Worm (Caenorhabditis elegans) whole organism, L1 larva: ENCODE measurements around the gene pmk-1.

Experiments
- C34B4.2 ChIP-seq: sonication (generic microtip); optimal IDR thresholded peaks from 2 replicates; lab custom pipeline; 2017; ENCODE audit warnings: mild to moderate bottlenecking, missing genetic modification characterization, missing compliant biosample characterization
- F16B12.6 ChIP-seq: fragments of 150-350 bp; optimal IDR thresholded peaks from 2 replicates; lab custom pipeline; 2014; ENCODE audit warnings: missing biosample characterization, missing genetic modification characterization
- alr-1 ChIP-seq: fragments of 200-800 bp; sonication (Bioruptor generic); optimal IDR thresholded peaks from 2 replicates; lab custom pipeline; 2018; ENCODE audit warnings: borderline replicate concordance, mild to moderate bottlenecking, missing genetic modification characterization, missing compliant biosample characterization
- aly-2 ChIP-seq: fragments of 150-350 bp; optimal IDR thresholded peaks from 2 replicates; lab custom pipeline; 2014; ENCODE audit warnings: missing biosample characterization, missing genetic modification characterization
- blmp-1 ChIP-seq: fragments of 150-350 bp; optimal IDR thresholded peaks from 2 replicates; lab custom pipeline; 2014; ENCODE audit warnings: missing biosample characterization, missing genetic modification characterization
- ceh-8 ChIP-seq: fragments of 200-800 bp; sonication (Bioruptor generic); optimal IDR thresholded peaks from 2 replicates; lab custom pipeline; 2018; ENCODE audit warnings: mild to moderate bottlenecking, missing genetic modification characterization, moderate library complexity, missing compliant biosample characterization
- ceh-82 ChIP-seq, 3 experiments: fragments of 150-350 bp in 1 of 3; sonication (generic microtip) in 2 of 3; optimal IDR thresholded peaks; 2 replicates each; lab custom pipeline; 2014 to 2017; ENCODE audit warnings: missing biosample characterization in 3 of 3, missing genetic modification characterization in 3 of 3
- ceh-88 ChIP-seq: fragments of 200-800 bp; sonication (Bioruptor generic); IDR thresholded peaks from 2 replicates; pipeline ENCODE4 v1.3.6; 2022; ENCODE audit warnings: missing genetic modification characterization, missing compliant biosample characterization
- ceh-90 ChIP-seq: sonication (generic microtip); optimal IDR thresholded peaks from 2 replicates; lab custom pipeline; 2016; ENCODE audit warnings: missing genetic modification characterization, missing compliant biosample characterization
- ces-1 ChIP-seq: fragments of 150-350 bp; optimal IDR thresholded peaks from 2 replicates; lab custom pipeline; 2014; ENCODE audit warnings: missing biosample characterization, missing genetic modification reagents, missing genetic modification characterization
- dsc-1 ChIP-seq: sonication (generic microtip); optimal IDR thresholded peaks from 2 replicates; lab custom pipeline; 2016; ENCODE audit warnings: mild to moderate bottlenecking, missing genetic modification characterization, missing compliant biosample characterization
- efl-1 ChIP-seq, 4 experiments: fragments of 150-350 bp; optimal IDR thresholded peaks in 3 of 4; peaks in 1 of 4; 1 replicate in 1 of 4; 2 replicates in 3 of 4; lab custom pipeline; 2014; ENCODE audit warnings: missing biosample characterization in 2 of 4, missing genetic modification characterization in 2 of 4, missing genetic modification reagents in 2 of 4
- egl-13 ChIP-seq: sonication (generic microtip); optimal IDR thresholded peaks from 2 replicates; lab custom pipeline; 2016; ENCODE audit warnings: missing genotype, missing genetic modification reagents, missing genetic modification characterization, missing compliant biosample characterization
- fkh-4 ChIP-seq: sonication (generic microtip); optimal IDR thresholded peaks from 2 replicates; lab custom pipeline; 2016; ENCODE audit warnings: missing compliant biosample characterization, missing genetic modification characterization, borderline replicate concordance
- fkh-8 ChIP-seq: sonication (generic microtip); optimal IDR thresholded peaks from 2 replicates; lab custom pipeline; 2016; ENCODE audit warnings: mild to moderate bottlenecking, missing genetic modification characterization, missing compliant biosample characterization
- fos-1 ChIP-seq: fragments of 150-350 bp; optimal IDR thresholded peaks from 2 replicates; lab custom pipeline; 2014; ENCODE audit warnings: missing biosample characterization, missing genetic modification characterization
- grh-1 ChIP-seq: fragments of 200-800 bp; sonication (Bioruptor generic); IDR thresholded peaks from 2 replicates; pipeline ENCODE4 v1.3.6; 2022; ENCODE audit warnings: missing genetic modification reagents, missing genetic modification characterization, missing compliant biosample characterization
- hlh-4 ChIP-seq: sonication (generic microtip); optimal IDR thresholded peaks from 2 replicates; lab custom pipeline; 2016; ENCODE audit warnings: mild to moderate bottlenecking, missing genetic modification characterization, missing compliant biosample characterization
- lin-14 ChIP-seq: fragments of 200-800 bp; sonication (Bioruptor generic); optimal IDR thresholded peaks from 2 replicates; lab custom pipeline; 2018; ENCODE audit warnings: mild to moderate bottlenecking, missing genetic modification characterization, moderate library complexity, missing compliant biosample characterization
- lin-15B ChIP-seq: fragments of 150-350 bp; sonication (generic microtip); optimal IDR thresholded peaks from 3 replicates; lab custom pipeline; 2014; ENCODE audit warnings: missing biosample characterization, missing genetic modification characterization
- lin-39 ChIP-seq: fragments of 150-350 bp; optimal IDR thresholded peaks from 2 replicates; lab custom pipeline; 2014; ENCODE audit warnings: missing biosample characterization, missing genetic modification reagents, missing genetic modification characterization
- lsy-2 ChIP-seq, 2 experiments: fragments of 150-350 bp; optimal IDR thresholded peaks; 2 replicates each; lab custom pipeline; 2014; ENCODE audit warnings: missing biosample characterization in 2 of 2, missing genetic modification characterization in 2 of 2
- mdl-1 ChIP-seq, 2 experiments: fragments of 150-350 bp; optimal IDR thresholded peaks; 2 replicates each; lab custom pipeline; 2014 to 2017; ENCODE audit warnings: missing biosample characterization in 2 of 2, missing genetic modification characterization in 2 of 2, inconsistent platforms in 1 of 2
- nhr-11 ChIP-seq: fragments of 150-350 bp; optimal IDR thresholded peaks from 2 replicates; lab custom pipeline; 2014; ENCODE audit warnings: missing biosample characterization, missing genetic modification characterization
- nhr-20 ChIP-seq: sonication (generic microtip); optimal IDR thresholded peaks from 2 replicates; lab custom pipeline; 2016; ENCODE audit warnings: mild to moderate bottlenecking, missing genetic modification characterization, missing compliant biosample characterization
- nhr-237 ChIP-seq: fragments of 150-350 bp; optimal IDR thresholded peaks from 2 replicates; lab custom pipeline; 2014; ENCODE audit warnings: missing biosample characterization, missing genetic modification characterization
- nhr-47 ChIP-seq: sonication (generic microtip); optimal IDR thresholded peaks from 2 replicates; lab custom pipeline; 2016; ENCODE audit warnings: mild to moderate bottlenecking, missing genetic modification characterization, moderate library complexity, missing compliant biosample characterization
- nhr-71 ChIP-seq: sonication (generic microtip); optimal IDR thresholded peaks from 2 replicates; lab custom pipeline; 2016; ENCODE audit warnings: mild to moderate bottlenecking, missing genetic modification characterization, moderate library complexity, missing compliant biosample characterization
- nhr-76 ChIP-seq: sonication (generic microtip); optimal IDR thresholded peaks from 2 replicates; lab custom pipeline; 2017; ENCODE audit warnings: missing biosample characterization, missing genetic modification characterization
- nhr-77 ChIP-seq: fragments of 150-350 bp; optimal IDR thresholded peaks from 2 replicates; lab custom pipeline; 2014; ENCODE audit warnings: missing biosample characterization, missing genetic modification characterization
- nhr-84 ChIP-seq: sonication (generic microtip); optimal IDR thresholded peaks from 2 replicates; lab custom pipeline; 2017; ENCODE audit warnings: missing biosample characterization, missing genetic modification characterization
- nhr-85 ChIP-seq: sonication (generic microtip); peaks from one replicate; lab custom pipeline; 2016; ENCODE audit warnings: missing genetic modification characterization, inconsistent platforms, missing compliant biosample characterization
- pax-3 ChIP-seq: fragments of 200-800 bp; sonication (Bioruptor generic); optimal IDR thresholded peaks from 2 replicates; lab custom pipeline; 2018; ENCODE audit warnings: mild to moderate bottlenecking, missing genetic modification characterization, moderate library complexity, missing compliant biosample characterization
- pqm-1 ChIP-seq: sonication (generic microtip); optimal IDR thresholded peaks from 3 replicates; lab custom pipeline; 2017; ENCODE audit warnings: missing biosample characterization, missing genetic modification characterization
- rnt-1 ChIP-seq: sonication (generic microtip); optimal IDR thresholded peaks from 2 replicates; lab custom pipeline; 2016; ENCODE audit warnings: mild to moderate bottlenecking, missing genetic modification characterization, moderate library complexity, missing compliant biosample characterization
- skn-1 ChIP-seq: fragments of 150-350 bp; optimal IDR thresholded peaks from 2 replicates; lab custom pipeline; 2014; ENCODE audit warnings: missing biosample characterization, missing genetic modification characterization
- sox-4 ChIP-seq: sonication (generic microtip); optimal IDR thresholded peaks from 2 replicates; lab custom pipeline; 2016; ENCODE audit warnings: missing genetic modification characterization, missing compliant biosample characterization
- sptf-1 ChIP-seq: fragments of 150-350 bp; optimal IDR thresholded peaks from 2 replicates; lab custom pipeline; 2014; ENCODE audit warnings: missing biosample characterization, missing genetic modification characterization
- sup-37 ChIP-seq: fragments of 200-800 bp; sonication (Bioruptor generic); optimal IDR thresholded peaks from 2 replicates; lab custom pipeline; 2018; ENCODE audit warnings: mild to moderate bottlenecking, missing genetic modification characterization, missing compliant biosample characterization
- swsn-7 ChIP-seq: sonication (generic microtip); optimal IDR thresholded peaks from 2 replicates; lab custom pipeline; 2016; ENCODE audit warnings: missing genetic modification characterization, missing compliant biosample characterization
- unc-30 ChIP-seq: sonication (generic microtip); optimal IDR thresholded peaks from 2 replicates; lab custom pipeline; 2017; ENCODE audit warnings: missing biosample characterization, missing genetic modification characterization
- unc-98 ChIP-seq: fragments of 200-800 bp; sonication (Bioruptor generic); IDR thresholded peaks from 2 replicates; pipeline ENCODE4 v1.3.6; 2022; ENCODE audit warnings: missing genetic modification characterization, missing compliant biosample characterization
- vab-15 ChIP-seq: sonication (generic microtip); optimal IDR thresholded peaks from 2 replicates; lab custom pipeline; 2017; ENCODE audit warnings: missing genotype, mild to moderate bottlenecking, missing genetic modification characterization, missing compliant biosample characterization

The pmk-1 gene

DNA sequence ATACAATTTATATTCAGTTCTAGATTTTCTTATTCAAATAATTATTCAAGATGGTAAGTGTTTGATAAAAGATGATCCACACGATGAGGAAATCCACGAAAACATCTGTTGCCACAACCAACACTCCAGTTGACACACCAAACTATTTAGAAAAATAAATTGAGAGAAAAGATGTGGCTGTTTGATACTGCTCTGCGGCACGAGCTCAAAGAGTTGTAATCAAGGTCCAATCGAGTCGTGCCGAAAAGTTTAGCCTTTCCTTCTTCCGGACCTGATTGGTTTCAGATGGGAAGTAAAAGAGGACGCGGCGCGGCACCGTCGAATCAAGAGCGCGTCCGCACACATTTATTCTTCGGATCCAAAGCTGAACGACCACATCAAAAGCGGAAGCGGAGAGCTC is 12.0 kb upstream of the pmk-1 start:
- no peak for TF ChIP-seq hlh-4 (tag; lab: Kevin White, UChicago)
- TF ChIP-seq egl-13 = no peak
- TF ChIP-seq pqm-1 = no peak
- TF ChIP-seq fkh-4 (tag; lab: Kevin White, UChicago) = peak; percentile 74
- no peak for TF ChIP-seq grh-1
- TF ChIP-seq dsc-1 (tag; lab: Kevin White, UChicago) = peak; percentile 93
- no peak for TF ChIP-seq skn-1 (tag; lab: Kevin White, UChicago)
- TF ChIP-seq, all 84 proteins: peak for 2

ce11 chrIV:8138984-8139383 is 9.6 kb upstream of the pmk-1 start, which contains the start of gene pmk-3:
TSS of gene pmk-3 (plus strand) at chrIV:8139219.
- TF ChIP-seq blmp-1 (peak; percentile 2), mdl-1 (tag; optimal IDR thresholded peaks at IDR 0.05; lab: Kevin White, UChicago) (no peak)

ce11 chrIV:8142735-8143550 is 5.7 kb upstream of the pmk-1 start, which contains the start of gene pmk-2:
TSS of gene pmk-2 (plus strand) at chrIV:8143500.
- TF ChIP-seq ceh-82 (tag; optimal IDR thresholded peaks at IDR 0.05; lab: Kevin White, UChicago) = peak in 1 of 3 experiments; percentile 5
- TF ChIP-seq nhr-71 = peak; percentile 68
- TF ChIP-seq hlh-4 (tag; lab: Kevin White, UChicago) = peak; percentile 22
- no peak for TF ChIP-seq nhr-85 (tag; lab: Kevin White, UChicago)
- TF ChIP-seq pax-3 = peak; percentile 70
- no peak for TF ChIP-seq nhr-84 (tag; lab: Kevin White, UChicago)
- peak; percentile 38 for TF ChIP-seq nhr-11
- TF ChIP-seq F16B12.6 = no peak
- TF ChIP-seq efl-1 (optimal IDR thresholded peaks at IDR 0.05; lab: Kevin White, UChicago) = peak; percentile 21 to 24
- no peak for TF ChIP-seq efl-1 (GFP tag; optimal IDR thresholded peaks at IDR 0.05 in 1 of 2; lab: Kevin White, UChicago)
- peak; percentile 47 for TF ChIP-seq sox-4
- peak; percentile 41 for TF ChIP-seq fkh-4 (tag; lab: Kevin White, UChicago)
- no peak for TF ChIP-seq grh-1
- no peak for TF ChIP-seq sptf-1 (tag; lab: Kevin White, UChicago)
- no peak for TF ChIP-seq rnt-1
- TF ChIP-seq nhr-20 (tag; lab: Kevin White, UChicago) = peak; percentile 10
- TF ChIP-seq fkh-8 (tag; lab: Kevin White, UChicago) = peak; percentile 79
- TF ChIP-seq unc-30 (tag; lab: Kevin White, UChicago) = no peak
- no peak for TF ChIP-seq skn-1 (tag; lab: Kevin White, UChicago)
- peak; percentile 98 for TF ChIP-seq dsc-1 (tag; lab: Kevin White, UChicago)
- TF ChIP-seq ceh-8 = peak; percentile 43
- peak; percentile 76 for TF ChIP-seq lin-14 (GFP tag; lab: Kevin White, UChicago)
- TF ChIP-seq lsy-2 (tag; optimal IDR thresholded peaks at IDR 0.05; lab: Kevin White, UChicago) = peak; percentile 34 to 37
- no peak for TF ChIP-seq nhr-76 (tag; lab: Kevin White, UChicago)
- TF ChIP-seq nhr-237 (tag; lab: Kevin White, UChicago) = no peak
- peak; percentile 52 for TF ChIP-seq nhr-47 (tag; lab: Kevin White, UChicago)
- TF ChIP-seq fos-1 (tag; lab: Kevin White, UChicago) = peak; percentile 28
- TF ChIP-seq aly-2 (tag; lab: Kevin White, UChicago) = no peak
- TF ChIP-seq unc-98 = no peak

DNA sequence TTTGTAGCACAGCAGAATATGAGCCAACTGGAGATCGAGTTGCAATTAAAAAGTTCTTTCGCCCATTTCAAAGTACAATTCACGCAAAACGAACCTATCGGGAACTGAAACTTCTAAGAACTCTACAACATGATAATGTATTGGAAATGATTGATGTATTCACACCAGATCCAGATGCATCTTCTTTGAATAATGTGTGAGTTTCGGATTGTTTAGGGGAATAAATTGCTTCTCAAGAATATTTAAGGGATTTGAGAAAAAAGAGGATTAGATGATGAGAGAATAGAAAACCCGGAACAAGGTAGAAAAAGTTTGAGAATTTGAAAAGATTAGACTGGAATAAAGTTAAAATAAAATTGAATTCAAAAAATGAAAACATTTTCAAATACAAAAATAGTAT is 4.3 kb upstream of the pmk-1 start:
- TF ChIP-seq nhr-76 (tag; lab: Kevin White, UChicago) (no peak), dsc-1 (tag; lab: Kevin White, UChicago) (peak; percentile 65)

DNA sequence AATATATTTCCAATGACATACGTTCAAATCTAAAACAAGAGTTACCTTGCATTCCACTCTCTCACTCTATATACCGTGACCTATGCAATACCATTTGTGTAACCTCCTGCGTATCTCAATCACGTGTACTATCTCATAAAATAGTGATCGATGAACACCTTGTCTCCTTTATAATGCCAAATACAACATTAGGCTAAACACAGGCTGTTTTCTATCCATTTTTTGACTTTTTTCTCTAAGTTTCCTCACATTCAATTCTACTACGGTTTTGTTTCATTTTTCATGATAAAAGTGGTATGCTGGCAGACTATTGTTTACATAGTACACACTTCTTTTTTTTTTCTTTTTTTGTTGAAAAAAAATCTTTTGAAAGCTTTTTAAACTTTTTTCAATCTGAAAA is 2.3 kb upstream of the pmk-1 start:
- TF ChIP-seq nhr-85 (tag; lab: Kevin White, UChicago) = peak; percentile 94
- TF ChIP-seq ceh-88 (GFP tag; lab: Robert Waterston, UW) = no peak
- TF ChIP-seq alr-1 (tag; lab: Kevin White, UChicago) = no peak
- TF ChIP-seq lsy-2 (tag; optimal IDR thresholded peaks at IDR 0.05; lab: Kevin White, UChicago) = peak; percentile 14 to 46
- no peak for TF ChIP-seq sup-37 (GFP tag; lab: Kevin White, UChicago)
- peak in 1 of 2 experiments; percentile 33 for TF ChIP-seq efl-1 (optimal IDR thresholded peaks at IDR 0.05; lab: Kevin White, UChicago)
- no peak for TF ChIP-seq efl-1 (GFP tag; optimal IDR thresholded peaks at IDR 0.05 in 1 of 2; lab: Kevin White, UChicago)
- TF ChIP-seq C34B4.2 (tag; lab: Kevin White, UChicago) = no peak
- TF ChIP-seq vab-15 (tag; lab: Kevin White, UChicago) = no peak
- TF ChIP-seq ces-1 (GFP tag; lab: Kevin White, UChicago) = no peak
- no peak for TF ChIP-seq nhr-77 (tag; lab: Kevin White, UChicago)
- no peak for TF ChIP-seq egl-13
- TF ChIP-seq swsn-7 (tag; lab: Kevin White, UChicago) = peak; percentile 11
- no peak for TF ChIP-seq lin-39 (tag; lab: Kevin White, UChicago)
- TF ChIP-seq skn-1 (tag; lab: Kevin White, UChicago) = peak; percentile 40
- TF ChIP-seq blmp-1 = peak; percentile 45
- no peak for TF ChIP-seq ceh-90 (tag; lab: Kevin White, UChicago)
- no peak for TF ChIP-seq lin-15B
